Fruit fly (Drosophila melanogaster): ENCODE measurements around the gene Nrx-1.

Nrx-1 gene

dm6 chr3R:22446493-22446892 lies 21.8 kb upstream of the Nrx-1 start, which contains the start of gene CG12499 (continued):
- TF ChIP-seq CG6689 (GFP tag; IDR thresholded peaks at IDR 0.05) = no peak
- peak; percentile 20 for TF ChIP-seq Ets97D (GFP tag; optimal IDR thresholded peaks at IDR 0.05)
- TF ChIP-seq CG4404 (GFP tag; IDR thresholded peaks at IDR 0.05) = no peak
- no peak for TF ChIP-seq exex (tag; optimal IDR thresholded peaks at IDR 0.05)
- TF ChIP-seq Bdp1 (GFP tag; optimal IDR thresholded peaks at IDR 0.05) = no peak
- no peak for TF ChIP-seq Side (GFP tag; optimal IDR thresholded peaks at IDR 0.05)
- TF ChIP-seq D (optimal IDR thresholded peaks at IDR 0.05) = no peak
- no peak for TF ChIP-seq D (GFP tag; optimal IDR thresholded peaks at IDR 0.05)
- no peak for TF ChIP-seq tap (tag; optimal IDR thresholded peaks at IDR 0.05)
- no peak for TF ChIP-seq grau (tag; optimal IDR thresholded peaks at IDR 0.05)
- no peak for TF ChIP-seq Nf-YB (GFP tag; optimal IDR thresholded peaks at IDR 0.05)
- TF ChIP-seq cwo (GFP tag; optimal IDR thresholded peaks at IDR 0.05) = peak; percentile 92
- TF ChIP-seq cas (GFP tag; IDR thresholded peaks at IDR 0.05) = no peak
- TF ChIP-seq Poxn (GFP tag; IDR thresholded peaks at IDR 0.05) = no peak
- TF ChIP-seq CG10979 (tag; optimal IDR thresholded peaks at IDR 0.05) = no peak
- no peak for TF ChIP-seq Sin3A (optimal IDR thresholded peaks at IDR 0.05)
- TF ChIP-seq Meics (GFP tag; optimal IDR thresholded peaks at IDR 0.05) = no peak
- TF ChIP-seq Dp (GFP tag; optimal IDR thresholded peaks at IDR 0.05) = peak; percentile 90
- TF ChIP-seq ftz-f1 (GFP tag; optimal IDR thresholded peaks at IDR 0.05) = no peak
- TF ChIP-seq E2f2 (GFP tag; IDR thresholded peaks at IDR 0.05) = peak; percentile 94
- no peak for TF ChIP-seq HLH4C (GFP tag; IDR thresholded peaks at IDR 0.05; ENCODE audit: partially characterized antibody)
- TF ChIP-seq CG15269 (tag; optimal IDR thresholded peaks at IDR 0.05) = no peak
- TF ChIP-seq zf30C (GFP tag; optimal IDR thresholded peaks at IDR 0.05) = no peak
- no peak for TF ChIP-seq CG11560 (tag; IDR thresholded peaks at IDR 0.05)
- no peak for TF ChIP-seq aop (GFP tag; IDR thresholded peaks at IDR 0.05)
- TF ChIP-seq BEAF-32 (GFP tag; optimal IDR thresholded peaks at IDR 0.05) = no peak
- peak; percentile 7 for TF ChIP-seq CG15514 (GFP tag; optimal IDR thresholded peaks at IDR 0.05)
- no peak for TF ChIP-seq Dip3 (GFP tag; optimal IDR thresholded peaks at IDR 0.05)
- TF ChIP-seq CG1832 (GFP tag; optimal IDR thresholded peaks at IDR 0.05) = no peak
- no peak for TF ChIP-seq gem (tag; optimal IDR thresholded peaks at IDR 0.05)
- no peak for TF ChIP-seq CrebB (tag; optimal IDR thresholded peaks at IDR 0.05)
- TF ChIP-seq sens (GFP tag) = no peak
- TF ChIP-seq CG42726 (GFP tag; IDR thresholded peaks at IDR 0.05; ENCODE audit: partially characterized antibody) = no peak
- TF ChIP-seq CG2202 (tag; optimal IDR thresholded peaks at IDR 0.05) = no peak
- no peak for TF ChIP-seq CG32532 (GFP tag; IDR thresholded peaks at IDR 0.05)
- TF ChIP-seq Hmx (GFP tag; optimal IDR thresholded peaks at IDR 0.05) = no peak
- TF ChIP-seq nerfin-1 (tag; optimal IDR thresholded peaks at IDR 0.05) = no peak
- TF ChIP-seq CG18011 (GFP tag; optimal IDR thresholded peaks at IDR 0.05) = no peak
- no peak for TF ChIP-seq CG1792 (GFP tag; optimal IDR thresholded peaks at IDR 0.05)
- TF ChIP-seq CG6654 (GFP tag; optimal IDR thresholded peaks at IDR 0.05) = no peak
- no peak for TF ChIP-seq CG18476 (GFP tag; optimal IDR thresholded peaks at IDR 0.05)
- no peak for TF ChIP-seq CG10543 (GFP tag; optimal IDR thresholded peaks at IDR 0.05)
- no peak for TF ChIP-seq wdn (GFP tag; IDR thresholded peaks at IDR 0.05)
- no peak for TF ChIP-seq p53 (GFP tag; optimal IDR thresholded peaks at IDR 0.05)
- TF ChIP-seq CG12391 (tag; optimal IDR thresholded peaks at IDR 0.05) = no peak
- no peak for TF ChIP-seq CG15073 (GFP tag; optimal IDR thresholded peaks at IDR 0.05)
- no peak for TF ChIP-seq toy (GFP tag; IDR thresholded peaks at IDR 0.05)
- no peak for TF ChIP-seq ATbp (GFP tag; optimal IDR thresholded peaks at IDR 0.05)
- TF ChIP-seq CG3838 (GFP tag; optimal IDR thresholded peaks at IDR 0.05) = no peak
- TF ChIP-seq CG8765 (GFP tag; IDR thresholded peaks at IDR 0.05) = no peak
- TF ChIP-seq eyg (GFP tag; optimal IDR thresholded peaks at IDR 0.05) = no peak
- TF ChIP-seq lola (GFP tag; optimal IDR thresholded peaks at IDR 0.05) = no peak

Measured in whole organism, embryonic.